Fruit fly (Drosophila melanogaster) whole organism, prepupa: ENCODE results near the gene Aplip1.

Source experiments
- CG10631 ChIP-seq: fragments of 200-800 bp; sonication (Bioruptor generic); optimal IDR thresholded peaks from 2 replicates; lab custom pipeline; 2016; ENCODE audit warnings: missing biosample characterization, missing genetic modification characterization
- CG11294 ChIP-seq: fragments of 200-800 bp; sonication (Bioruptor generic); IDR thresholded peaks from 2 replicates; pipeline ENCODE4 v1.3.6; 2022; ENCODE audit warnings: missing biosample characterization, missing genetic modification characterization
- CG11762 ChIP-seq: fragments of 200-800 bp; sonication (Bioruptor generic); optimal IDR thresholded peaks from 3 replicates; lab custom pipeline; 2016; ENCODE audit warnings: missing biosample characterization, missing genetic modification characterization; ENCODE audit not compliant: insufficient read depth
- CG34406 ChIP-seq: fragments of 200-800 bp; sonication (Bioruptor generic); optimal IDR thresholded peaks from 3 replicates; lab custom pipeline; 2016; ENCODE audit warnings: missing biosample characterization, missing genetic modification characterization
- CG4318 ChIP-seq: fragments of 200-800 bp; sonication (Bioruptor generic); optimal IDR thresholded peaks from 3 replicates; lab custom pipeline; 2017; ENCODE audit warnings: missing biosample characterization, mild to moderate bottlenecking, missing genetic modification characterization
- CG7368 ChIP-seq: fragments of 200-800 bp; sonication (Bioruptor generic); optimal IDR thresholded peaks from 3 replicates; lab custom pipeline; 2016; ENCODE audit warnings: missing biosample characterization, missing genetic modification characterization
- CG8119 ChIP-seq: fragments of 200-800 bp; sonication (Bioruptor generic); IDR thresholded peaks from 3 replicates; pipeline ENCODE4 v1.3.6; 2022; ENCODE audit warnings: missing biosample characterization, missing genetic modification characterization
- CG8632 ChIP-seq: fragments of 200-800 bp; sonication (Bioruptor generic); optimal IDR thresholded peaks from 3 replicates; lab custom pipeline; 2016; ENCODE audit warnings: missing biosample characterization, missing genetic modification characterization
- Eip75B ChIP-seq: fragments of 200-800 bp; sonication (Bioruptor generic); optimal IDR thresholded peaks from 3 replicates; lab custom pipeline; 2016; ENCODE audit warnings: missing biosample characterization, missing genetic modification characterization
- Eip78C ChIP-seq: fragments of 200-800 bp; sonication (Bioruptor generic); peaks from one replicate; lab custom pipeline; 2016; ENCODE audit warnings: missing biosample characterization, missing genetic modification characterization
- Eip93F ChIP-seq: fragments of 200-800 bp; sonication (Bioruptor generic); optimal IDR thresholded peaks from 2 replicates; lab custom pipeline; 2016; ENCODE audit warnings: missing biosample characterization, mild to moderate bottlenecking, missing genetic modification characterization
- Ets21C ChIP-seq: fragments of 200-800 bp; sonication (Bioruptor generic); optimal IDR thresholded peaks from 3 replicates; lab custom pipeline; 2016; ENCODE audit warnings: missing biosample characterization, missing genetic modification characterization
- Gug ChIP-seq: fragments of 200-800 bp; sonication (Bioruptor generic); IDR thresholded peaks from 2 replicates; pipeline ENCODE4 v1.3.6; 2022; ENCODE audit warnings: missing biosample characterization, missing genetic modification characterization
- Hr4 ChIP-seq: fragments of 200-800 bp; sonication (Bioruptor generic); optimal IDR thresholded peaks from 3 replicates; lab custom pipeline; 2016; ENCODE audit warnings: missing biosample characterization, missing genetic modification characterization
- Lpt ChIP-seq: fragments of 200-800 bp; sonication (Bioruptor generic); optimal IDR thresholded peaks from 3 replicates; lab custom pipeline; 2016; ENCODE audit warnings: missing biosample characterization, missing genetic modification characterization
- Met ChIP-seq: fragments of 200-800 bp; sonication (Bioruptor generic); optimal IDR thresholded peaks from 3 replicates; lab custom pipeline; 2016; ENCODE audit warnings: missing biosample characterization, missing genetic modification characterization
- OdsH ChIP-seq: fragments of 200-800 bp; sonication (Bioruptor generic); optimal IDR thresholded peaks from 3 replicates; lab custom pipeline; 2016; ENCODE audit warnings: missing biosample characterization, missing genetic modification characterization
- Smox ChIP-seq: fragments of 200-800 bp; sonication (Bioruptor generic); optimal IDR thresholded peaks from 3 replicates; lab custom pipeline; 2016; ENCODE audit warnings: missing biosample characterization, missing genetic modification characterization
- Sox102F ChIP-seq: fragments of 200-800 bp; sonication (Bioruptor generic); optimal IDR thresholded peaks from 2 replicates; lab custom pipeline; 2016; ENCODE audit warnings: missing biosample characterization, mild to moderate bottlenecking, missing genetic modification characterization
- Sox15 ChIP-seq: fragments of 200-800 bp; sonication (Bioruptor generic); optimal IDR thresholded peaks from 3 replicates; lab custom pipeline; 2016; ENCODE audit warnings: missing biosample characterization, missing genetic modification characterization
- achi ChIP-seq: fragments of 200-800 bp; sonication (Bioruptor generic); optimal IDR thresholded peaks from 3 replicates; lab custom pipeline; 2016; ENCODE audit warnings: missing biosample characterization, missing genetic modification characterization
- acj6 ChIP-seq: fragments of 200-800 bp; sonication (Bioruptor generic); optimal IDR thresholded peaks from 3 replicates; lab custom pipeline; 2016; ENCODE audit warnings: missing biosample characterization, missing genetic modification characterization
- cyc ChIP-seq: fragments of 200-800 bp; sonication (Bioruptor generic); optimal IDR thresholded peaks from 3 replicates; lab custom pipeline; 2016; ENCODE audit warnings: missing biosample characterization, missing genetic modification characterization
- dsx ChIP-seq: fragments of 200-800 bp; optimal IDR thresholded peaks from 3 replicates; lab custom pipeline; 2019; ENCODE audit warnings: missing biosample characterization, mild to moderate bottlenecking, missing genetic modification characterization, moderate library complexity; ENCODE audit not compliant: poor library complexity, severe bottlenecking
- esn ChIP-seq: fragments of 200-800 bp; sonication (Bioruptor generic); optimal IDR thresholded peaks from 2 replicates; lab custom pipeline; 2016; ENCODE audit warnings: missing biosample characterization, mild to moderate bottlenecking, missing genetic modification characterization, moderate library complexity
- fd59A ChIP-seq: fragments of 200-800 bp; sonication (Bioruptor generic); optimal IDR thresholded peaks from 2 replicates; lab custom pipeline; 2017; ENCODE audit warnings: missing biosample characterization, mild to moderate bottlenecking, missing genetic modification characterization, missing genetic modification reagents
- fd85E ChIP-seq: fragments of 200-800 bp; sonication (Bioruptor generic); optimal IDR thresholded peaks from 3 replicates; lab custom pipeline; 2016; ENCODE audit warnings: missing biosample characterization, missing genetic modification characterization
- fkh ChIP-seq: fragments of 200-800 bp; sonication (Bioruptor generic); optimal IDR thresholded peaks from 3 replicates; lab custom pipeline; 2017; ENCODE audit warnings: missing biosample characterization, mild to moderate bottlenecking, missing genetic modification characterization, moderate library complexity
- net ChIP-seq: fragments of 200-800 bp; sonication (Bioruptor generic); optimal IDR thresholded peaks from 3 replicates; lab custom pipeline; 2016; ENCODE audit warnings: missing biosample characterization, missing genetic modification characterization
- pdm3 ChIP-seq: fragments of 200-800 bp; sonication (Bioruptor generic); optimal IDR thresholded peaks from 3 replicates; lab custom pipeline; 2016; ENCODE audit warnings: missing biosample characterization, missing genetic modification characterization
- salr ChIP-seq, 2 experiments: fragments of 200-800 bp; sonication (Bioruptor generic); optimal IDR thresholded peaks; 3 replicates each; lab custom pipeline; 2016 to 2018; ENCODE audit warnings: missing biosample characterization in 2 of 2, missing genetic modification characterization in 2 of 2, mild to moderate bottlenecking in 1 of 2
- spab ChIP-seq: fragments of 200-800 bp; sonication (Bioruptor generic); optimal IDR thresholded peaks from 2 replicates; lab custom pipeline; 2017; ENCODE audit warnings: missing biosample characterization, mild to moderate bottlenecking, missing genetic modification characterization, missing genetic modification reagents
- ss ChIP-seq, 2 experiments: fragments of 200-800 bp; sonication (Bioruptor generic); optimal IDR thresholded peaks; 2 replicates in 1 of 2; 3 replicates in 1 of 2; lab custom pipeline; 2017 to 2018; ENCODE audit warnings: mild to moderate bottlenecking in 2 of 2, missing biosample characterization in 2 of 2, missing genetic modification characterization in 2 of 2, moderate library complexity in 1 of 2
- svp ChIP-seq: fragments of 200-800 bp; sonication (Bioruptor generic); peaks from one replicate; lab custom pipeline; 2016; ENCODE audit warnings: missing biosample characterization, missing genetic modification characterization
- topi ChIP-seq: fragments of 200-800 bp; sonication (Bioruptor generic); optimal IDR thresholded peaks from 3 replicates; lab custom pipeline; 2016; ENCODE audit warnings: missing biosample characterization, missing genetic modification characterization

Gene Aplip1

dm6 chr3L:1218596-1218995, 22.5 kb downstream of the Aplip1 start, which contains the start of gene LysP:
LysP (minus strand) TSS chr3L:1218696.
- TF ChIP-seq achi (GFP tag; lab: Kevin White, UChicago) (no peak), svp (peak; percentile 32)

- no peak for TF ChIP-seq Sox102F
- TF ChIP-seq CG34406 (GFP tag; lab: Kevin White, UChicago), result no peak
- TF ChIP-seq CG10631, result no peak
- TF ChIP-seq Hr4 (GFP tag; lab: Kevin White, UChicago), result no peak
- TF ChIP-seq OdsH (GFP tag; lab: Kevin White, UChicago), result no peak
- no peak for TF ChIP-seq ss (GFP tag; optimal IDR thresholded peaks at IDR 0.05; lab: Kevin White, UChicago)
- no peak for TF ChIP-seq Eip75B
- TF ChIP-seq CG11762 (GFP tag; lab: Kevin White, UChicago), result no peak
- no peak for TF ChIP-seq Eip78C (GFP tag; lab: Kevin White, UChicago)
Observed at dm6 chr3L:1227303-1227797, 31.2 kb downstream of the Aplip1 start, which contains the start of gene LysS. LysS (plus strand) TSS chr3L:1227747.

DNA sequence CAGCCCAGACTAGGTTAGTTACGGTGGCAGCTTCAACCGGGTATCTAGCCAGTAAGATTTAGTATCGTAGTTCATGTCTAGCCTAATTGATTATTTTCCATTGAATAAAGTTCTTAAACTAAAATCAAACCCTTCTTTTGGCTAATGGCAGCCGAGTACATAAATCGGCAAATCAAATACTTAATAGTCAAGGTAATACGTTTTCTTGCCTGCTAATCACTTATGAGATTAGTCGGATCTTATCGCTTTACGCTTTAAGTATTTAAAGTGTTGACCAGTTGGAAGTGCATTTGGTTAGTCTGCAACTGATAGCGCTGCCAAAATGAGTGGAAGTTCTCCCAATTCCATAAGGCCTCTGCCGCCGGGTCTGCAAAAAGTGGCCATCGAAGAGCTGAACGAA, 36.5 kb downstream of the Aplip1 start, which contains the start of gene CG33965:
Gene CG33965, plus strand, starts transcription at position 301 of the 400 bp plus-strand sequence.
- TF ChIP-seq fkh (GFP tag; lab: Kevin White, UChicago) (no peak), spab (GFP tag; lab: Kevin White, UChicago) (no peak), Eip93F (GFP tag; lab: Kevin White, UChicago) (no peak), net (GFP tag; lab: Kevin White, UChicago) (no peak), OdsH (GFP tag; lab: Kevin White, UChicago) (no peak), salr (GFP tag; optimal IDR thresholded peaks at IDR 0.05; lab: Kevin White, UChicago) (no peak), Met (no peak), topi (GFP tag; lab: Kevin White, UChicago) (no peak), pdm3 (no peak), Ets21C (GFP tag; lab: Kevin White, UChicago) (no peak), fd59A (GFP tag; lab: Kevin White, UChicago) (no peak), dsx (GFP tag; lab: Kevin White, UChicago) (no peak), svp (no peak), fd85E (GFP tag; lab: Kevin White, UChicago) (no peak), Hr4 (GFP tag; lab: Kevin White, UChicago) (no peak), Smox (no peak), CG8632 (GFP tag; lab: Kevin White, UChicago) (no peak), esn (GFP tag; lab: Kevin White, UChicago) (no peak), Sox15 (GFP tag; lab: Kevin White, UChicago) (no peak), acj6 (GFP tag; lab: Kevin White, UChicago) (no peak)

dm6 chr3L:1233830-1234229, 37.7 kb downstream of the Aplip1 start, which contains the start of gene CG33966:
CG33966 (plus strand) TSS chr3L:1234130.
- no peak for TF ChIP-seq CG4318 (GFP tag; lab: Kevin White, UChicago)
- no peak for TF ChIP-seq CG7368 (GFP tag; lab: Kevin White, UChicago)

DNA sequence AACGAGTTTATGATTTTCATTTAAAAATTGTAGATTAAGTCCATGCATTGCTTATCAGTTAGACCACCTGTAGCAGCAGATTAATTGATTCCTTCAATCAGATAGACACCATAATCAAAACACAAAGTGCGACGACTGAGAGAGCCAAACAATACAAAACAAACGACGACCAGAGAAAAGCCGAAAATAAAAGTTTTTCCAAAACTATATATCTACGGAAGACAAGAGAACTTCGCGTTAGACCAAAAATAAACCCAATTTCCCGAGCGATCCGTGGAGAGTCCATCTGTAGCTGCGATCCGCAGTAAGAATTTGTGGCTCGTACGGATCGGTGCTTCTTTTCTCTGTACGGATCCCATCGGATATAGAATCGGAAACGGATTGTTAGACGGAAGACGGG, 39.3 kb downstream of the Aplip1 start, which contains the start of gene galene:
Gene galene, plus strand, starts transcription at position 301 of the 400 bp plus-strand sequence.
- no peak for TF ChIP-seq Met
- TF ChIP-seq salr (GFP tag; optimal IDR thresholded peaks at IDR 0.05; lab: Kevin White, UChicago), result no peak
- TF ChIP-seq Lpt (GFP tag; lab: Kevin White, UChicago), result no peak
- TF ChIP-seq Eip78C (GFP tag; lab: Kevin White, UChicago), result no peak
- TF ChIP-seq Gug, result no peak
- no peak for TF ChIP-seq cyc (GFP tag; lab: Kevin White, UChicago)
- TF ChIP-seq CG11294 (GFP tag; lab: Robert Waterston, UW), result no peak
- TF ChIP-seq Eip93F (GFP tag; lab: Kevin White, UChicago), result no peak
- no peak for TF ChIP-seq Smox
- no peak for TF ChIP-seq Sox15 (GFP tag; lab: Kevin White, UChicago)
- no peak for TF ChIP-seq CG8119
- TF ChIP-seq Eip75B, result no peak
- no peak for TF ChIP-seq topi (GFP tag; lab: Kevin White, UChicago)
- no peak for TF ChIP-seq svp
- TF ChIP-seq acj6 (GFP tag; lab: Kevin White, UChicago), result no peak
